Worm (Caenorhabditis elegans) whole organism, L4/young adult: Measurements from ENCODE around the gene nhr-19.

Experiments used
- dao-5 ChIP-seq: sonication (generic microtip); optimal IDR thresholded peaks from 2 replicates; lab custom pipeline; 2016; ENCODE audit warnings: missing genotype, missing genetic modification characterization, moderate library complexity, missing compliant biosample characterization
- him-1 ChIP-seq: sonication (generic microtip); optimal IDR thresholded peaks from 2 replicates; lab custom pipeline; 2016; ENCODE audit warnings: missing genotype, missing genetic modification reagents, missing genetic modification characterization, missing compliant biosample characterization

ce11 chrII:9609296-9609695, 4.0 kb upstream of the nhr-19 start, which contains the start of gene pap-2:
- TF ChIP-seq him-1 (tag; lab: Kevin White, UChicago) = no peak
- TF ChIP-seq dao-5 (tag; lab: Kevin White, UChicago) = no peak
